Worm (Caenorhabditis elegans) whole organism, L1 larva: ENCODE results near the gene F32D8.14.

ENCODE experiments used
- C16A3.4 ChIP-seq: fragments of 150-350 bp; optimal IDR thresholded peaks from 2 replicates; lab custom pipeline; 2014; ENCODE audit warnings: missing biosample characterization, missing genetic modification characterization
- C34B4.2 ChIP-seq: sonication (generic microtip); optimal IDR thresholded peaks from 2 replicates; lab custom pipeline; 2017; ENCODE audit warnings: mild to moderate bottlenecking, missing genetic modification characterization, missing compliant biosample characterization
- F16B12.6 ChIP-seq: fragments of 150-350 bp; optimal IDR thresholded peaks from 2 replicates; lab custom pipeline; 2014; ENCODE audit warnings: missing biosample characterization, missing genetic modification characterization
- Y116A8C.19 ChIP-seq: sonication (generic microtip); optimal IDR thresholded peaks from 2 replicates; lab custom pipeline; 2016; ENCODE audit warnings: missing compliant biosample characterization, missing genetic modification characterization, borderline replicate concordance
- aha-1 ChIP-seq: fragments of 150-350 bp; optimal IDR thresholded peaks from 2 replicates; lab custom pipeline; 2014; ENCODE audit warnings: missing biosample characterization, missing genetic modification characterization
- blmp-1 ChIP-seq: fragments of 150-350 bp; optimal IDR thresholded peaks from 2 replicates; lab custom pipeline; 2014; ENCODE audit warnings: missing biosample characterization, missing genetic modification characterization
- ceh-82 ChIP-seq, 3 experiments: fragments of 150-350 bp in 1 of 3; sonication (generic microtip) in 2 of 3; optimal IDR thresholded peaks; 2 replicates each; lab custom pipeline; 2014 to 2017; ENCODE audit warnings: missing biosample characterization in 3 of 3, missing genetic modification characterization in 3 of 3
- ces-1 ChIP-seq: fragments of 150-350 bp; optimal IDR thresholded peaks from 2 replicates; lab custom pipeline; 2014; ENCODE audit warnings: missing biosample characterization, missing genetic modification reagents, missing genetic modification characterization
- dpl-1 ChIP-seq, 3 experiments: fragments of 150-350 bp in 2 of 3; sonication (generic microtip) in 1 of 3; optimal IDR thresholded peaks; 2 replicates each; lab custom pipeline; 2014 to 2017; ENCODE audit warnings: missing biosample characterization in 3 of 3, missing genetic modification characterization in 3 of 3, missing genetic modification reagents in 3 of 3
- efl-1 ChIP-seq, 4 experiments: fragments of 150-350 bp; optimal IDR thresholded peaks in 3 of 4; peaks in 1 of 4; 1 replicate in 1 of 4; 2 replicates in 3 of 4; lab custom pipeline; 2014; ENCODE audit warnings: missing biosample characterization in 2 of 4, missing genetic modification characterization in 2 of 4, missing genetic modification reagents in 2 of 4
- egl-13 ChIP-seq: sonication (generic microtip); optimal IDR thresholded peaks from 2 replicates; lab custom pipeline; 2016; ENCODE audit warnings: missing genotype, missing genetic modification reagents, missing genetic modification characterization, missing compliant biosample characterization
- egl-27 ChIP-seq, 2 experiments: fragments of 150-350 bp in 1 of 2; sonication (generic microtip); optimal IDR thresholded peaks; 3 replicates each; lab custom pipeline; 2017 to 2018; ENCODE audit warnings: missing biosample characterization in 2 of 2, missing genetic modification characterization in 2 of 2, missing genetic modification reagents in 2 of 2
- elt-3 ChIP-seq, 6 experiments: fragments of 150-350 bp in 1 of 6; sonication (generic microtip); optimal IDR thresholded peaks; 2 replicates each; lab custom pipeline; 2017 to 2018; ENCODE audit warnings: missing biosample characterization in 6 of 6, missing genetic modification characterization in 6 of 6, inconsistent platforms in 1 of 6
- ets-5 ChIP-seq: fragments of 200-800 bp; sonication (Bioruptor generic); IDR thresholded peaks from 2 replicates; pipeline ENCODE4 v1.3.6; 2022; ENCODE audit warnings: missing genetic modification characterization, missing compliant biosample characterization
- fkh-8 ChIP-seq: sonication (generic microtip); optimal IDR thresholded peaks from 2 replicates; lab custom pipeline; 2016; ENCODE audit warnings: mild to moderate bottlenecking, missing genetic modification characterization, missing compliant biosample characterization
- fos-1 ChIP-seq: fragments of 150-350 bp; optimal IDR thresholded peaks from 2 replicates; lab custom pipeline; 2014; ENCODE audit warnings: missing biosample characterization, missing genetic modification characterization
- hlh-17 ChIP-seq: fragments of 200-800 bp; sonication (Bioruptor generic); optimal IDR thresholded peaks from 2 replicates; lab custom pipeline; 2018; ENCODE audit warnings: missing genetic modification characterization, mild to moderate bottlenecking, missing compliant biosample characterization, moderate library complexity, borderline replicate concordance
- hlh-4 ChIP-seq: sonication (generic microtip); optimal IDR thresholded peaks from 2 replicates; lab custom pipeline; 2016; ENCODE audit warnings: mild to moderate bottlenecking, missing genetic modification characterization, missing compliant biosample characterization
- hpl-2 ChIP-seq: fragments of 150-350 bp; optimal IDR thresholded peaks from 2 replicates; lab custom pipeline; 2014; ENCODE audit warnings: missing biosample characterization, missing genetic modification reagents, missing genetic modification characterization
- irx-1 ChIP-seq: sonication (generic microtip); optimal IDR thresholded peaks from 2 replicates; lab custom pipeline; 2016; ENCODE audit warnings: missing genetic modification characterization, missing compliant biosample characterization
- isw-1 ChIP-seq: fragments of 200-800 bp; sonication (Bioruptor generic); IDR thresholded peaks from 2 replicates; pipeline ENCODE4 v1.3.6; 2022; ENCODE audit warnings: missing genetic modification characterization, missing compliant biosample characterization
- lin-13 ChIP-seq: fragments of 150-350 bp; optimal IDR thresholded peaks from 2 replicates; lab custom pipeline; 2014; ENCODE audit warnings: missing biosample characterization, missing genetic modification reagents, missing genetic modification characterization
- lin-14 ChIP-seq: fragments of 200-800 bp; sonication (Bioruptor generic); optimal IDR thresholded peaks from 2 replicates; lab custom pipeline; 2018; ENCODE audit warnings: mild to moderate bottlenecking, missing genetic modification characterization, moderate library complexity, missing compliant biosample characterization
- lin-35 ChIP-seq, 2 experiments: fragments of 150-350 bp; optimal IDR thresholded peaks; 2 replicates each; lab custom pipeline; 2014; ENCODE audit warnings: missing biosample characterization in 2 of 2, missing genetic modification characterization in 2 of 2, missing genetic modification reagents in 2 of 2
- lin-39 ChIP-seq: fragments of 150-350 bp; optimal IDR thresholded peaks from 2 replicates; lab custom pipeline; 2014; ENCODE audit warnings: missing biosample characterization, missing genetic modification reagents, missing genetic modification characterization
- lir-3 ChIP-seq: sonication (generic microtip); optimal IDR thresholded peaks from 2 replicates; lab custom pipeline; 2016; ENCODE audit warnings: mild to moderate bottlenecking, missing genetic modification characterization, moderate library complexity, missing compliant biosample characterization; ENCODE audit not compliant: poor library complexity
- lsy-2 ChIP-seq, 2 experiments: fragments of 150-350 bp; optimal IDR thresholded peaks; 2 replicates each; lab custom pipeline; 2014; ENCODE audit warnings: missing biosample characterization in 2 of 2, missing genetic modification characterization in 2 of 2
- mab-9 ChIP-seq: fragments of 200-800 bp; sonication (Bioruptor generic); IDR thresholded peaks from 2 replicates; pipeline ENCODE4 v1.3.6; 2022; ENCODE audit warnings: missing genetic modification reagents, missing genetic modification characterization, missing compliant biosample characterization
- mdl-1 ChIP-seq, 2 experiments: fragments of 150-350 bp; optimal IDR thresholded peaks; 2 replicates each; lab custom pipeline; 2014 to 2017; ENCODE audit warnings: missing biosample characterization in 2 of 2, missing genetic modification characterization in 2 of 2, inconsistent platforms in 1 of 2
- nhr-11 ChIP-seq: fragments of 150-350 bp; optimal IDR thresholded peaks from 2 replicates; lab custom pipeline; 2014; ENCODE audit warnings: missing biosample characterization, missing genetic modification characterization
- nhr-12 ChIP-seq: sonication (generic microtip); optimal IDR thresholded peaks from 2 replicates; lab custom pipeline; 2017; ENCODE audit warnings: missing biosample characterization, missing genetic modification characterization
- nhr-19 ChIP-seq: fragments of 200-800 bp; sonication (Bioruptor generic); conservative IDR thresholded peaks from 2 replicates; pipeline ENCODE4 v1.3.6; 2022; ENCODE audit warnings: missing genetic modification characterization, missing compliant biosample characterization
- nhr-20 ChIP-seq: sonication (generic microtip); optimal IDR thresholded peaks from 2 replicates; lab custom pipeline; 2016; ENCODE audit warnings: mild to moderate bottlenecking, missing genetic modification characterization, missing compliant biosample characterization
- nhr-237 ChIP-seq: fragments of 150-350 bp; optimal IDR thresholded peaks from 2 replicates; lab custom pipeline; 2014; ENCODE audit warnings: missing biosample characterization, missing genetic modification characterization
- nhr-47 ChIP-seq: sonication (generic microtip); optimal IDR thresholded peaks from 2 replicates; lab custom pipeline; 2016; ENCODE audit warnings: mild to moderate bottlenecking, missing genetic modification characterization, moderate library complexity, missing compliant biosample characterization
- nhr-71 ChIP-seq: sonication (generic microtip); optimal IDR thresholded peaks from 2 replicates; lab custom pipeline; 2016; ENCODE audit warnings: mild to moderate bottlenecking, missing genetic modification characterization, moderate library complexity, missing compliant biosample characterization
- nhr-76 ChIP-seq: sonication (generic microtip); optimal IDR thresholded peaks from 2 replicates; lab custom pipeline; 2017; ENCODE audit warnings: missing biosample characterization, missing genetic modification characterization
- nhr-84 ChIP-seq: sonication (generic microtip); optimal IDR thresholded peaks from 2 replicates; lab custom pipeline; 2017; ENCODE audit warnings: missing biosample characterization, missing genetic modification characterization
- nhr-85 ChIP-seq: sonication (generic microtip); peaks from one replicate; lab custom pipeline; 2016; ENCODE audit warnings: missing genetic modification characterization, inconsistent platforms, missing compliant biosample characterization
- rnt-1 ChIP-seq: sonication (generic microtip); optimal IDR thresholded peaks from 2 replicates; lab custom pipeline; 2016; ENCODE audit warnings: mild to moderate bottlenecking, missing genetic modification characterization, moderate library complexity, missing compliant biosample characterization
- snu-23 ChIP-seq: sonication (generic microtip); optimal IDR thresholded peaks from 2 replicates; lab custom pipeline; 2016; ENCODE audit warnings: missing genetic modification characterization, missing compliant biosample characterization
- sptf-1 ChIP-seq: fragments of 150-350 bp; optimal IDR thresholded peaks from 2 replicates; lab custom pipeline; 2014; ENCODE audit warnings: missing biosample characterization, missing genetic modification characterization
- sup-37 ChIP-seq: fragments of 200-800 bp; sonication (Bioruptor generic); optimal IDR thresholded peaks from 2 replicates; lab custom pipeline; 2018; ENCODE audit warnings: mild to moderate bottlenecking, missing genetic modification characterization, missing compliant biosample characterization
- tbx-2 ChIP-seq: sonication (generic microtip); optimal IDR thresholded peaks from 2 replicates; lab custom pipeline; 2016; ENCODE audit warnings: missing genetic modification characterization, missing compliant biosample characterization
- tlp-1 ChIP-seq: fragments of 150-350 bp; optimal IDR thresholded peaks from 2 replicates; lab custom pipeline; 2014; ENCODE audit warnings: missing biosample characterization, missing genetic modification characterization
- unc-30 ChIP-seq: sonication (generic microtip); optimal IDR thresholded peaks from 2 replicates; lab custom pipeline; 2017; ENCODE audit warnings: missing biosample characterization, missing genetic modification characterization
- unc-98 ChIP-seq: fragments of 200-800 bp; sonication (Bioruptor generic); IDR thresholded peaks from 2 replicates; pipeline ENCODE4 v1.3.6; 2022; ENCODE audit warnings: missing genetic modification characterization, missing compliant biosample characterization
- vab-15 ChIP-seq: sonication (generic microtip); optimal IDR thresholded peaks from 2 replicates; lab custom pipeline; 2017; ENCODE audit warnings: missing genotype, mild to moderate bottlenecking, missing genetic modification characterization, missing compliant biosample characterization

The F32D8.14 gene

DNA sequence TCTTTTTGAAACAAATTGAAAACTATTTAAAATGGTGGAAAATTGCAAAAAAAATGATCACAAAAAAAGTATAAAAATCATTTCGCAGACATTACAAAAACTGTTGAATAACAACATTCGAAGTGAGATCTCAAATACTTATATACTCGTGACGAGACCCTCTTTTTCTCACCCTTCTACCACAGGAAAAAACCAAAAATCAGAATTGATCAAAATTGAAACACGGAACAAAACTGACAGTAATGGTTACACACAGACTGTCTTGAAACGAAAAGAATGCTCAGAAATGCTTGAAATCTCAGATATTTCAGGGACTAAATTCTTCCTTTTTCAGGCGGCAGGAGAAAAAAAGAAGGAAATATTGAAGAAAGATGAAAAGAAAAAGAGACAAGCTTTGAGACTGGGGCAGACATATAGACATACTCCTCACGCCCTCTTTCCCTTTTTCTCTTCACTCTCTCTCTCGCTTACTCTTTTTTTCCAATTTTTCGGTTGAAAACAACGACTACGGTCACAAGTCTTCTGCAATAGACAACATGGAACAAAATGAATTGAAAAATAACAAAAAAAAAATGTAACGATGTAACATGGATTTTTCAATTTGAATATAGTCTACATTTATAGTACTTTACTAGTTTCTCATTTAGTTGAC is 32.9 kb downstream of the F32D8.14 start (continued):
- TF ChIP-seq dpl-1 (GFP tag; optimal IDR thresholded peaks at IDR 0.05; lab: Kevin White, UChicago) = no peak
- no peak for TF ChIP-seq vab-15 (tag; lab: Kevin White, UChicago)
- TF ChIP-seq unc-98 (GFP tag; lab: Robert Waterston, UW) = no peak
- TF ChIP-seq sup-37 = no peak
- TF ChIP-seq, all 84 proteins: peak for 13

DNA sequence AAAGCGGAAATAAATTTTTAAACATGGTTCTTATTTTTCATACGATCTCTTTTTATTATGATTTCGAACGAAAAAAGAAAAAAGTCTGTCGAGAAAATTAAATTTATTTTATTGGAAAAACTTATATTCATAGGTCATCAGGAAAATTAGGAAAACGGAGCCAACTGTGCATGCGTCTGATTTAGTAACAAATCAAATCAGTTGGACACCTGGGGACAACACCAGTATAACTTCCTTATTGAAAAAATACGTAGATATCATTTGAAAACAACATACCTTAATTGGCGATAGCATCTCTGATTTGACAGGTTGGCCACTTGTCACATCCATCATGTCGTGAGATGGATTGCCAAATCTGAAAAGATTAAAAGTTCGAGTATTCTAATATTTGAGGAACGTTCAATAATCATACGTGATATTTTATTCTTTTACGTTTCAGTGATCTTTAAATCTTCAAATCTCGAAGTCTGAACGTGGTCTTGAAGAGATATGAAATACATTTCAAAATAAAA is 34.0 kb downstream of the F32D8.14 start:
- TF ChIP-seq fos-1 (tag; lab: Kevin White, UChicago) (no peak), nhr-11 (tag; lab: Kevin White, UChicago) (no peak), snu-23 (peak; percentile 13), nhr-12 (tag; lab: Kevin White, UChicago) (no peak), C16A3.4 (no peak), rnt-1 (peak; percentile 1), nhr-85 (tag; lab: Kevin White, UChicago) (peak; percentile 88), fkh-8 (tag; lab: Kevin White, UChicago) (peak; percentile 2), elt-3 (tag; optimal IDR thresholded peaks at IDR 0.05; lab: Kevin White, UChicago) (peak in 1 of 6 experiments; percentile 31), tbx-2 (peak; percentile 4), irx-1 (no peak), nhr-71 (tag; lab: Kevin White, UChicago) (peak; percentile 29), lin-14 (GFP tag; lab: Kevin White, UChicago) (peak; percentile 50), mab-9 (no peak), efl-1 (optimal IDR thresholded peaks at IDR 0.05; lab: Kevin White, UChicago) (no peak), efl-1 (GFP tag; optimal IDR thresholded peaks at IDR 0.05 in 1 of 2; lab: Kevin White, UChicago) (peak in 1 of 2 experiments; percentile 12)
- TF ChIP-seq, all 84 proteins: peak for 9

DNA sequence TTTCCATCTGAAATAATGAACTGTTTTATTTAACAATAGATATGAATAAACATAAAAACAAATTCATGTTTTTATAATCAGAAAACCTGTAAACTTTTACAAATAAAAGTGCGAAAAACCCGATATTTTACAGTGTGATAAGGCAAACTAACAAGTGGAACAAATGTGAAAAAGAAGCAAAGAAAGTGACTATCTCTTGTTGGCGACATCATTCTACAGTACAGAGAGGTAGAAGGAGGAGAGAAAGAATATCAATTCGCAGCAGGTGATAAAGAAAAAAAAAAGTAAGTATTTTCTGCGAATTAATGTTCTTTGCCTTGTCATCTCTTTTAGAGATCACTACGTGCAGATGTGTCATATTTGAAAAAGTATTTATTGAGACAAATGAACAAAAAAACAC is 34.8 kb downstream of the F32D8.14 start:
- no peak for TF ChIP-seq lin-13 (GFP tag; lab: Kevin White, UChicago)
- TF ChIP-seq nhr-76 = no peak
- no peak for TF ChIP-seq hlh-17 (GFP tag; lab: Kevin White, UChicago)
- TF ChIP-seq lin-35 (GFP tag; optimal IDR thresholded peaks at IDR 0.05; lab: Kevin White, UChicago) = no peak
- no peak for TF ChIP-seq Y116A8C.19 (tag; lab: Kevin White, UChicago)
- TF ChIP-seq lsy-2 (tag; optimal IDR thresholded peaks at IDR 0.05; lab: Kevin White, UChicago) = peak in 1 of 2 experiments; percentile 21
- no peak for TF ChIP-seq egl-13 (tag; lab: Kevin White, UChicago)
- TF ChIP-seq isw-1 (GFP tag; lab: Robert Waterston, UW) = no peak
- no peak for TF ChIP-seq ets-5 (GFP tag; lab: Robert Waterston, UW)
- TF ChIP-seq nhr-20 (tag; lab: Kevin White, UChicago) = peak; percentile 4
- TF ChIP-seq tlp-1 = no peak
- TF ChIP-seq sptf-1 (tag; lab: Kevin White, UChicago) = no peak
- no peak for TF ChIP-seq aha-1 (tag; lab: Kevin White, UChicago)
- peak; percentile 24 for TF ChIP-seq lin-14 (GFP tag; lab: Kevin White, UChicago)
- no peak for TF ChIP-seq nhr-12 (tag; lab: Kevin White, UChicago)
- TF ChIP-seq ceh-82 (tag; optimal IDR thresholded peaks at IDR 0.05; lab: Kevin White, UChicago) = no peak
- no peak for TF ChIP-seq nhr-71 (tag; lab: Kevin White, UChicago)
- TF ChIP-seq egl-27 (tag; optimal IDR thresholded peaks at IDR 0.05; lab: Kevin White, UChicago) = no peak
- no peak for TF ChIP-seq hlh-4 (tag; lab: Kevin White, UChicago)
- peak in 1 of 2 experiments; percentile 9 for TF ChIP-seq mdl-1 (tag; optimal IDR thresholded peaks at IDR 0.05; lab: Kevin White, UChicago)
- no peak for TF ChIP-seq nhr-237 (tag; lab: Kevin White, UChicago)
- no peak for TF ChIP-seq F16B12.6 (tag; lab: Kevin White, UChicago)
- no peak for TF ChIP-seq lin-39 (tag; lab: Kevin White, UChicago)
- 0 out of 2 replicates have a peak, but pooled peaks have one; percentile 2 for TF ChIP-seq nhr-19
- no peak for TF ChIP-seq unc-30
- no peak for TF ChIP-seq hpl-2 (GFP tag; lab: Kevin White, UChicago)
- no peak for TF ChIP-seq tbx-2
- TF ChIP-seq lir-3 (tag; lab: Kevin White, UChicago) = no peak
- TF ChIP-seq C34B4.2 (tag; lab: Kevin White, UChicago) = no peak
- no peak for TF ChIP-seq ces-1 (GFP tag; lab: Kevin White, UChicago)
- TF ChIP-seq blmp-1 (tag; lab: Kevin White, UChicago) = peak; percentile 71
- peak in 2 of 6 experiments; percentile 16 to 55 for TF ChIP-seq elt-3 (tag; optimal IDR thresholded peaks at IDR 0.05; lab: Kevin White, UChicago)
- TF ChIP-seq nhr-47 (tag; lab: Kevin White, UChicago) = no peak
- no peak for TF ChIP-seq nhr-84
